Fruit fly (Drosophila melanogaster) whole organism, pupa: ENCODE results near the gene CG34112.

Source experiments
- CG10348 ChIP-seq: fragments of 200-800 bp; sonication (Bioruptor generic); IDR thresholded peaks from 2 replicates; pipeline ENCODE4 v1.3.6; 2022; ENCODE audit warnings: missing biosample characterization, missing genetic modification characterization
- CG12605 ChIP-seq: fragments of 200-800 bp; sonication (Bioruptor generic); IDR thresholded peaks from 2 replicates; pipeline ENCODE4 v1.3.6; 2022; ENCODE audit warnings: missing biosample characterization, missing genetic modification characterization
- CG13204 ChIP-seq: fragments of 200-800 bp; sonication (Bioruptor generic); optimal IDR thresholded peaks from 2 replicates; lab custom pipeline; 2018; ENCODE audit warnings: missing biosample characterization, mild to moderate bottlenecking, missing genetic modification characterization, moderate library complexity
- CG14655 ChIP-seq: fragments of 200-800 bp; sonication (Bioruptor generic); optimal IDR thresholded peaks from 3 replicates; lab custom pipeline; 2017; ENCODE audit warnings: mild to moderate bottlenecking, missing biosample characterization, missing genetic modification reagents, missing genetic modification characterization
- CG15710 ChIP-seq: fragments of 200-800 bp; sonication (Bioruptor generic); optimal IDR thresholded peaks from 2 replicates; lab custom pipeline; 2018; ENCODE audit warnings: missing biosample characterization, mild to moderate bottlenecking, missing genetic modification characterization, moderate library complexity
- CG17806 ChIP-seq: fragments of 200-800 bp; sonication (Bioruptor generic); optimal IDR thresholded peaks from 2 replicates; lab custom pipeline; 2018; ENCODE audit warnings: missing biosample characterization, mild to moderate bottlenecking, missing genetic modification characterization, moderate library complexity
- CG32121 ChIP-seq: fragments of 200-800 bp; sonication (Bioruptor generic); IDR thresholded peaks from 2 replicates; pipeline ENCODE4 v1.3.6; 2022; ENCODE audit warnings: missing biosample characterization, missing genetic modification characterization
- CG34367 ChIP-seq: fragments of 200-800 bp; sonication (Bioruptor generic); optimal IDR thresholded peaks from 2 replicates; lab custom pipeline; 2018; ENCODE audit warnings: missing biosample characterization, mild to moderate bottlenecking, missing genetic modification characterization
- CG4496 ChIP-seq: fragments of 200-800 bp; sonication (Bioruptor generic); IDR thresholded peaks from 3 replicates; pipeline ENCODE4 v1.3.6; 2022; ENCODE audit warnings: missing biosample characterization, missing genetic modification characterization
- CG8159 ChIP-seq: fragments of 200-800 bp; sonication (Bioruptor generic); optimal IDR thresholded peaks from 3 replicates; lab custom pipeline; 2018; ENCODE audit warnings: missing biosample characterization, mild to moderate bottlenecking, missing genetic modification characterization, moderate library complexity
- CG8301 ChIP-seq: fragments of 200-800 bp; sonication (Bioruptor generic); optimal IDR thresholded peaks from 2 replicates; lab custom pipeline; 2018; ENCODE audit warnings: missing biosample characterization, mild to moderate bottlenecking, missing genetic modification characterization
- CG9948 ChIP-seq: fragments of 200-800 bp; sonication (Bioruptor generic); optimal IDR thresholded peaks from 2 replicates; lab custom pipeline; 2018; ENCODE audit warnings: missing biosample characterization, mild to moderate bottlenecking, missing genetic modification characterization, moderate library complexity
- D1 ChIP-seq: fragments of 200-800 bp; sonication (Bioruptor generic); optimal IDR thresholded peaks from 2 replicates; lab custom pipeline; 2018; ENCODE audit warnings: missing biosample characterization, mild to moderate bottlenecking, missing genetic modification characterization, moderate library complexity
- EcR ChIP-seq: fragments of 200-800 bp; sonication (Bioruptor generic); optimal IDR thresholded peaks from 3 replicates; lab custom pipeline; 2019; ENCODE audit warnings: missing biosample characterization, missing genetic modification characterization, mild to moderate bottlenecking, moderate library complexity, missing genetic modification reagents
- Ets98B ChIP-seq: fragments of 200-800 bp; sonication (Bioruptor generic); IDR thresholded peaks from 2 replicates; pipeline ENCODE4 v1.3.6; 2022; ENCODE audit warnings: missing biosample characterization, missing genetic modification characterization
- Pif1A ChIP-seq: fragments of 200-800 bp; sonication (Bioruptor generic); optimal IDR thresholded peaks from 3 replicates; lab custom pipeline; 2016; ENCODE audit warnings: missing biosample characterization, missing genetic modification characterization
- Pif1B ChIP-seq: fragments of 200-800 bp; sonication (Bioruptor generic); optimal IDR thresholded peaks from 3 replicates; lab custom pipeline; 2016; ENCODE audit warnings: missing biosample characterization, missing genetic modification characterization
- Snoo ChIP-seq: fragments of 200-800 bp; sonication (Bioruptor generic); optimal IDR thresholded peaks from 3 replicates; lab custom pipeline; 2017; ENCODE audit warnings: missing biosample characterization, mild to moderate bottlenecking, missing genetic modification characterization, inconsistent platforms
- fd96Ca ChIP-seq: fragments of 200-800 bp; sonication (Bioruptor generic); IDR thresholded peaks from 3 replicates; pipeline ENCODE4 v1.3.6; 2022; ENCODE audit warnings: missing biosample characterization, missing genetic modification characterization
- gl ChIP-seq: fragments of 200-800 bp; sonication (Bioruptor generic); optimal IDR thresholded peaks from 2 replicates; lab custom pipeline; 2018; ENCODE audit warnings: missing biosample characterization, mild to moderate bottlenecking, missing genetic modification characterization
- rn ChIP-seq: fragments of 200-800 bp; sonication (Bioruptor generic); IDR thresholded peaks from 2 replicates; pipeline ENCODE4 v1.3.6; 2022; ENCODE audit warnings: missing biosample characterization, missing genetic modification characterization

Gene CG34112

DNA sequence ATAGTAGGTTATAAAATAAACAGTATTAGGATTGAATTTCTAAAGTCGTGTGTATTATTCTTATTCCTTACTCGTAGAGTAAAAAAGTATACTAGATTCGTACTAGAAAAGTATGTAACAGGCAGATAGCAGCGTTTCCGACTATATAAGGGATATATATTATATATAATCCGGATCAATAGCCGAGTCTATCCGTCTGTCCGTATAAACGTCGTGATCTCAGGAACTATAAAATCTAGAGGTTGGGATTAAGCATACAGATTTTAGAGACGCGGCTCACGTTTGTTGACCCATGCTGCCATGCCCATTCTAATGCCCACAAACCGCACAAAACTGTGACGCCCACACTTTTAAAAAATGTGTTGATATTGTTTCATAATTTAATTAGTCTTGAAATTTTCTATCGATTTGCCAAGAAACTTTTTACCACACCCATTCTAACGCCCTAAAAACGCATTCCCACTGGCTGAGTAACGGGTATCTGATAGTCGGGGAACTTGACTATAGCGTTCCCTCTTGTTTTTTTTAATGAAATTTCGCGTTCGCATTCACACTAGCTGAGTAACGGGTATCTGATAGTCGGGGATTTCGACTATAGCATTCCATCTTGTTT lies 8.0 kb upstream of the CG34112 start, which contains the start of gene CG9853:
TSS of gene CG9853 (minus strand) at position 51 of the 613 bp plus-strand sequence.
- no peak for TF ChIP-seq CG14655 (GFP tag; lab: Kevin White, UChicago)
- TF ChIP-seq rn (GFP tag; lab: Robert Waterston, UW): no peak
- TF ChIP-seq gl (tag; lab: Kevin White, UChicago): no peak
- TF ChIP-seq CG12605: no peak
- no peak for TF ChIP-seq CG9948 (tag; lab: Kevin White, UChicago)

DNA sequence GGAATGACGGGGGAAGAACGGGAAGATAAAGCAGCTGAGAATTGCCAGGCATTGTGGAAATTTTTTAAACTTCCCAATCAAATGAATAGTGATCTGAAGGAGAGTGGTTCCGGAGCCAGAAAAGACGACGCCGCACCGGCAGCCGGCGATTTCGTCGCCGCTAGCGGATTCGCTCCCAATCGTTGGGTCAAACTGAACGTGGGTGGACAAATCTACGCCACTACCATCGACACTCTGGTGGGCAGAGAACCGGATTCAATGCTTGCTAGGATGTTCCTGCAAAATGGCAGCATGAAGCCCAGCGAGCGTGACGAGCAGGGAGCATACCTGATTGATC lies 6.4 kb upstream of the CG34112 start, which contains the start of gene CG14647:
TSS of gene CG14647 (plus strand) at position 14 of the 337 bp plus-strand sequence.
- TF ChIP-seq CG10348 (GFP tag; lab: Robert Waterston, UW) (no peak), CG15710 (tag; lab: Kevin White, UChicago) (no peak), CG9948 (tag; lab: Kevin White, UChicago) (no peak), CG12605 (no peak), fd96Ca (no peak), CG32121 (no peak), Snoo (no peak), Pif1A (GFP tag; lab: Kevin White, UChicago) (no peak)

DNA sequence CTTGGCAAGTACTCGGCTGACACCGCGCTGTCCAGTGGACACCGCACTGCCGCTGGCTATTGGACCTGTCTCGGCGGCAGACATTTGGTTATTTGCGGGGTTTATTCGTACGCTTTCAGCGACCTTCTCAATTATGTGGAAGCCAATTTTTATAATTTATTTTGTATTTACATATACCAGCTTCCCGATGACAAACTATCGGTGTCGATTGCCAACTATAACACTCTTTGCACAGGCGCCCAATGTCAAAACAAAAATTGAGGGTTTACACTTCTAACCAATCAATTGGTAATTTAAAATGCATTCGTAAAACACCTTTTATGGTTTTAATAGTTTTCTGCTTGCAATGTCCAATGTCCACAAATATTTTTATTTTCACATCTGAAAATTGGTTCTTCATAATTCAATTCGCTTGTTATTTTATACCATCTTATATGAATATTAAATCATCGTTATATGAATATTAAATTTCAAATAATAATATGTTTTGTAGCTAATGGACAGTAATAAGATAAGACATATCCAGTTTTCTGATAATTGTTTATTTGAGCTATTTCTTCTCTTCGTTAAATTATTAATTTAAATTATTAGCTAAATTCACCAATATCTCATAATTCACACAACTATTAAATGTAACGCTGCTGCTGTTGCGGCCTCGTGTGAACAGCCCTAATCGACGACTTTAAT lies 5.9 kb upstream of the CG34112 start:
- TF ChIP-seq CG8301 (no peak), CG32121 (no peak), CG10348 (GFP tag; lab: Robert Waterston, UW) (no peak), Pif1A (GFP tag; lab: Kevin White, UChicago) (no peak), CG4496 (GFP tag; lab: Robert Waterston, UW) (no peak), D1 (tag; lab: Kevin White, UChicago) (no peak), CG15710 (tag; lab: Kevin White, UChicago) (peak; percentile 25), CG14655 (GFP tag; lab: Kevin White, UChicago) (no peak), CG17806 (tag; lab: Kevin White, UChicago) (no peak), Pif1B (GFP tag; lab: Kevin White, UChicago) (no peak), gl (tag; lab: Kevin White, UChicago) (no peak), fd96Ca (0 out of 3 replicates have a peak, but pooled peaks have one; percentile 30), CG12605 (no peak), Snoo (no peak), CG9948 (tag; lab: Kevin White, UChicago) (peak; percentile 12), Ets98B (GFP tag; lab: Robert Waterston, UW) (no peak; the same call in 1 of the 2 replicates), EcR (GFP tag; lab: Kevin White, UChicago) (no peak), rn (GFP tag; lab: Robert Waterston, UW) (no peak), CG34367 (no peak), CG8159 (tag; lab: Kevin White, UChicago) (peak; percentile 56), CG13204 (GFP tag; lab: Kevin White, UChicago) (no peak)

DNA sequence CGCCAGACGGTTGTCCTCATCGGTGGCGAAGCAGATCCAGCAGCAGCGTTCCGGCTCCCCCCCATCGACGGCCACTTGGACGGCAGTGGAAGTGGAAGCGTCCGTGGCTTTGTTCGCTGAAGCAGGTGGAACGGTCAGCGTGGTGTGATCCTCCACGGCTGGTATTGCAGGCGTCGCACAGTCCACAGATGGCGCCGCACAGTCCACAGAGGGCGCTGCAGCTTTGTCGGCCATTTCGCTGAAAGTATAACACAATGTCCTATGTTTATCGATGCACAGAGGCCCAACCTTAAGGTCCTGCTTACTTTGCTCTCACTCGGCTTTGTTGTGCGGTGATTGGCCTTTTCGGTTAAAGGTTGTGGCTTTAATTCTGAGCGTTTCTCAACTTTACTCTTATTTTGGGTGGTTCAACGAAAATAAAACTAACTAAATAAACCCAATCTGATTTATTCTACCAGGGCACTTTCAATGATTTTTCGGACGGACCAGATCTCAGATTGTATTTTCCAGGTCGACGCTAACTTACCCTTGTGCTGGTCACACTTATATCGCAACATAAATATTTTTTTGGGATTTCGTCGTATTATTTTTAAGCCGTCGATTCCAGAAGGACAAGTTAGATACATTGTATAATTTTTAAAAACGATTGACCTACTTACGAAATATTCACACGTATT lies 3.5 kb upstream of the CG34112 start, which contains the start of gene CG9855:
TSS of gene CG9855 (minus strand) at position 473 of the 677 bp plus-strand sequence.
- TF ChIP-seq CG32121 (no peak), CG8159 (tag; lab: Kevin White, UChicago) (peak; percentile 5), Snoo (no peak)

DNA sequence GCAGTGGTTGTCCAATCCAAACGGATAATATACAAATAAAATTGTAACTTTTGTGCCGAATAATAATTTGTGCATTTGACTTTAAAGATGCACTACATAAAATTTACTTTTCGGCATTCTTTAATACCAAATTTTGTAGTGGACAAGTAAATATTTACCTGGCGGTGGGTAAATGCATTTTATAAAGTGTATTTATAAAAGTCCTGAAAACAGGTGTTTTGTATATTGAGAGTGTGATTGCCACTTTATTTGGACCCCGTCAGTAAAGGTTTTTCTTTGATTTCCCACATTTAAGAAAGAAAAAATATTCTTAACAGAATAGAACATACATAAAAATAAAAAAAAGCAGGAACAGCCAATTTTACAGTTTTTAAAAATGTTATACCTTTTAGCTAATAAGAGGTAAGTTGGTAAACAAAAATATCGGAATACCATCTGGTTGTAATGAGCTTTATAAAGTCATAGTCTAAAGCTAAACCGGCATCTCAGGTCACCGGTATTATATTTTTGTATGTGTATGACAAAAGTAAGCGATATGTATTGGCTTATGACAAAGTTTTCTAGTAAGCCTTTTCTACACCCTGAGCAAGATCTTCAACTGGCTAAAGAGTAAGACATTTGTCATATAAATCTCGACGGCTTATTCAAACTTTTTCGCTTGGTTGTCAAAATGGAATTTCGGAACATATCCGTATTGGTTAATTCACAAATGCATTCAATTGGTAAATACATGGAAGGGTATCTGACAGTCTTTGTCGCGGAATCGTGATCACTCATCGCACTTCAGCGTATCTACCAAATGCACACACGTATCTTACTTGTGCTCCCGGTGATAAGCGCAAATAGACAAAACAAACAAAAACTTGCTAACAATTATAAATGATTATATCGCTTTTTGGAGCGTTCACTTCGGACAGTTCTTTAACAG lies 859 bp upstream of the CG34112 start:
- TF ChIP-seq CG15710 (tag; lab: Kevin White, UChicago) (peak; percentile 84), CG13204 (GFP tag; lab: Kevin White, UChicago) (no peak), CG9948 (tag; lab: Kevin White, UChicago) (peak; percentile 91), CG32121 (peak; percentile 95), CG10348 (GFP tag; lab: Robert Waterston, UW) (peak; percentile 84), gl (tag; lab: Kevin White, UChicago) (peak; percentile 82), CG8159 (tag; lab: Kevin White, UChicago) (peak; percentile 87), EcR (GFP tag; lab: Kevin White, UChicago) (peak; percentile 6), fd96Ca (peak; percentile 97; the same call in 2 of the 3 replicates), CG14655 (GFP tag; lab: Kevin White, UChicago) (peak; percentile 94), CG8301 (peak; percentile 97), CG12605 (peak; percentile 94), D1 (tag; lab: Kevin White, UChicago) (peak; percentile 70), Ets98B (GFP tag; lab: Robert Waterston, UW) (peak; percentile 97), Pif1B (GFP tag; lab: Kevin White, UChicago) (peak; percentile 97), CG4496 (GFP tag; lab: Robert Waterston, UW) (peak; percentile 97), CG17806 (tag; lab: Kevin White, UChicago) (peak; percentile 88), Snoo (peak; percentile 88), CG34367 (peak; percentile 85), rn (GFP tag; lab: Robert Waterston, UW) (peak; percentile 89), Pif1A (GFP tag; lab: Kevin White, UChicago) (peak; percentile 94)
